Worm (Caenorhabditis elegans) whole organism, young adult: Measurements from ENCODE around the gene gop-1.
A peak's percentile ranks its signal among the peaks of the same experiment; 100 is the strongest.

Experiments
- F10E7.11 ChIP-seq: sonication (generic microtip); optimal IDR thresholded peaks from 2 replicates; lab custom pipeline; 2017; ENCODE audit warnings: mild to moderate bottlenecking, missing genetic modification characterization, moderate library complexity, missing compliant biosample characterization
- F52B5.7 ChIP-seq: sonication (generic microtip); optimal IDR thresholded peaks from 2 replicates; lab custom pipeline; 2016; ENCODE audit warnings: mild to moderate bottlenecking, missing genetic modification characterization, missing compliant biosample characterization
- F55B11.4 ChIP-seq: sonication (generic microtip); optimal IDR thresholded peaks from 2 replicates; lab custom pipeline; 2016; ENCODE audit warnings: missing compliant biosample characterization, missing genetic modification characterization, borderline replicate concordance; ENCODE audit not compliant: insufficient read depth
- F57A8.1 ChIP-seq: fragments of 200-800 bp; sonication (Bioruptor generic); optimal IDR thresholded peaks from 2 replicates; lab custom pipeline; 2018; ENCODE audit warnings: mild to moderate bottlenecking, missing genetic modification characterization, moderate library complexity, missing compliant biosample characterization
- K11D2.4 ChIP-seq: fragments of 200-800 bp; sonication (Bioruptor generic); IDR thresholded peaks from 2 replicates; pipeline ENCODE4 v1.3.6; 2022; ENCODE audit warnings: missing genetic modification reagents, missing genetic modification characterization, missing compliant biosample characterization
- ceh-27 ChIP-seq: fragments of 200-800 bp; sonication (Bioruptor generic); optimal IDR thresholded peaks from 2 replicates; lab custom pipeline; 2018; ENCODE audit warnings: mild to moderate bottlenecking, missing genetic modification characterization, moderate library complexity, missing compliant biosample characterization
- dpff-1 ChIP-seq: sonication (generic microtip); optimal IDR thresholded peaks from 2 replicates; lab custom pipeline; 2017; ENCODE audit warnings: mild to moderate bottlenecking, missing genetic modification characterization, missing compliant biosample characterization
- hlh-26 ChIP-seq: fragments of 200-800 bp; sonication (Bioruptor generic); conservative IDR thresholded peaks from 2 replicates; pipeline ENCODE4 v1.3.6; 2022; ENCODE audit warnings: missing genetic modification reagents, missing genetic modification characterization, missing compliant biosample characterization
- hmg-20 ChIP-seq: fragments of 200-800 bp; sonication (Bioruptor generic); IDR thresholded peaks from 2 replicates; pipeline ENCODE4 v1.3.6; 2022; ENCODE audit warnings: missing genetic modification reagents, missing genetic modification characterization, missing compliant biosample characterization
- lsl-1 ChIP-seq: fragments of 200-800 bp; sonication (Bioruptor generic); optimal IDR thresholded peaks from 2 replicates; lab custom pipeline; 2018; ENCODE audit warnings: mild to moderate bottlenecking, missing genetic modification characterization, moderate library complexity, missing compliant biosample characterization
- mel-28 ChIP-seq: sonication (generic microtip); optimal IDR thresholded peaks from 2 replicates; lab custom pipeline; 2016; ENCODE audit warnings: borderline replicate concordance, mild to moderate bottlenecking, missing genetic modification characterization, missing compliant biosample characterization
- sptf-2 ChIP-seq: fragments of 200-800 bp; sonication (Bioruptor generic); optimal IDR thresholded peaks from 2 replicates; lab custom pipeline; 2018; ENCODE audit warnings: mild to moderate bottlenecking, missing genetic modification characterization, missing compliant biosample characterization
- unc-130 ChIP-seq: sonication (generic microtip); optimal IDR thresholded peaks from 2 replicates; lab custom pipeline; 2016; ENCODE audit warnings: missing genetic modification reagents, missing genetic modification characterization, missing compliant biosample characterization
- xnd-1 ChIP-seq: sonication (generic microtip); optimal IDR thresholded peaks from 2 replicates; lab custom pipeline; 2016; ENCODE audit warnings: missing genotype, missing genetic modification reagents, missing genetic modification characterization, missing compliant biosample characterization

gop-1 gene

ce11 chrIII:5308278-5308677, 54.0 kb downstream of the gop-1 start, which contains the start of gene mog-3 (continued):
- TF ChIP-seq ceh-27 (peak; percentile 58), mel-28 (no peak), F52B5.7 (tag; lab: Kevin White, UChicago) (no peak), hmg-20 (GFP tag; lab: Robert Waterston, UW) (no peak), unc-130 (GFP tag; lab: Kevin White, UChicago) (peak; percentile 75), K11D2.4 (GFP tag; lab: Robert Waterston, UW) (no peak), F10E7.11 (tag; lab: Kevin White, UChicago) (no peak), F55B11.4 (tag; lab: Kevin White, UChicago) (no peak), lsl-1 (GFP tag; lab: Kevin White, UChicago) (peak; percentile 38), F57A8.1 (GFP tag; lab: Kevin White, UChicago) (no peak), xnd-1 (tag; lab: Kevin White, UChicago) (no peak), sptf-2 (GFP tag; lab: Kevin White, UChicago) (peak; percentile 66), dpff-1 (tag; lab: Kevin White, UChicago) (no peak), hlh-26 (GFP tag; lab: Robert Waterston, UW) (no peak)
